Worm (Caenorhabditis elegans) whole organism, mixed stage, embryonic: ENCODE data around the gene R05H5.4.
"Not testable (repeated sequence)": the region's sequence is repeated elsewhere in the genome, so short reads cannot be mapped to it uniquely, and the experiment has no call there.

ENCODE experiments used
- M03D4.4 ChIP-seq: sonication (generic microtip); optimal IDR thresholded peaks from 2 replicates; lab custom pipeline; 2017; ENCODE audit warnings: mild to moderate bottlenecking, missing genetic modification characterization, missing compliant biosample characterization
- bed-3 ChIP-seq: fragments of 200-800 bp; sonication (Bioruptor generic); optimal IDR thresholded peaks from 3 replicates; lab custom pipeline; 2018; ENCODE audit warnings: mild to moderate bottlenecking, missing genetic modification characterization, moderate library complexity, missing compliant biosample characterization
- blmp-1 ChIP-seq: fragments of 150-350 bp; optimal IDR thresholded peaks from 2 replicates; lab custom pipeline; 2014; ENCODE audit warnings: missing biosample characterization, missing genetic modification characterization
- ceh-39 ChIP-seq: fragments of 150-350 bp; optimal IDR thresholded peaks from 2 replicates; lab custom pipeline; 2014; ENCODE audit warnings: missing biosample characterization, missing genetic modification characterization
- ceh-43 ChIP-seq: fragments of 200-800 bp; sonication (Bioruptor generic); optimal IDR thresholded peaks from 2 replicates; lab custom pipeline; 2018; ENCODE audit warnings: mild to moderate bottlenecking, missing genetic modification characterization, moderate library complexity, missing compliant biosample characterization
- ceh-83 ChIP-seq: fragments of 200-800 bp; sonication (Bioruptor generic); optimal IDR thresholded peaks from 2 replicates; lab custom pipeline; 2018; ENCODE audit warnings: mild to moderate bottlenecking, missing genetic modification characterization, missing compliant biosample characterization
- ces-1 ChIP-seq: fragments of 150-350 bp; optimal IDR thresholded peaks from 2 replicates; lab custom pipeline; 2014; ENCODE audit warnings: missing biosample characterization, missing genetic modification reagents, missing genetic modification characterization
- cnd-1 ChIP-seq: fragments of 200-800 bp; sonication (Bioruptor generic); optimal IDR thresholded peaks from 2 replicates; lab custom pipeline; 2018; ENCODE audit warnings: mild to moderate bottlenecking, missing genetic modification characterization, missing compliant biosample characterization
- drap-1 ChIP-seq: fragments of 200-800 bp; sonication (Bioruptor generic); optimal IDR thresholded peaks from 3 replicates; lab custom pipeline; 2018; ENCODE audit warnings: mild to moderate bottlenecking, missing genetic modification characterization, missing compliant biosample characterization
- elt-1 ChIP-seq: sonication (generic microtip); optimal IDR thresholded peaks from 2 replicates; lab custom pipeline; 2017; ENCODE audit warnings: missing genetic modification characterization, mild to moderate bottlenecking, missing compliant biosample characterization, antibody characterized with exemption, moderate library complexity, borderline replicate concordance; ENCODE audit not compliant: insufficient read depth
- elt-3 ChIP-seq: fragments of 150-350 bp; optimal IDR thresholded peaks from 2 replicates; lab custom pipeline; 2014; ENCODE audit warnings: missing biosample characterization, missing genetic modification characterization
- flh-1 ChIP-seq: fragments of 200-800 bp; sonication (Bioruptor generic); optimal IDR thresholded peaks from 2 replicates; lab custom pipeline; 2018; ENCODE audit warnings: mild to moderate bottlenecking, missing genetic modification characterization, moderate library complexity, missing compliant biosample characterization
- ham-2 ChIP-seq: fragments of 200-800 bp; sonication (Bioruptor generic); optimal IDR thresholded peaks from 2 replicates; lab custom pipeline; 2018; ENCODE audit warnings: mild to moderate bottlenecking, missing genetic modification characterization, missing compliant biosample characterization
- hlh-1 ChIP-seq: fragments of 150-350 bp; optimal IDR thresholded peaks from 2 replicates; lab custom pipeline; 2014; ENCODE audit warnings: missing biosample characterization, missing genetic modification reagents, missing genetic modification characterization
- lin-13 ChIP-seq: fragments of 150-350 bp; optimal IDR thresholded peaks from 2 replicates; lab custom pipeline; 2014; ENCODE audit warnings: missing biosample characterization, missing genetic modification characterization
- lin-32 ChIP-seq: fragments of 200-800 bp; sonication (Bioruptor generic); optimal IDR thresholded peaks from 2 replicates; lab custom pipeline; 2018; ENCODE audit warnings: mild to moderate bottlenecking, missing genetic modification characterization, missing compliant biosample characterization
- lsy-2 ChIP-seq: fragments of 150-350 bp; optimal IDR thresholded peaks from 2 replicates; lab custom pipeline; 2014; ENCODE audit warnings: missing biosample characterization, missing genetic modification characterization
- mab-5 ChIP-seq: fragments of 150-350 bp; optimal IDR thresholded peaks from 2 replicates; lab custom pipeline; 2014; ENCODE audit warnings: missing biosample characterization, missing genetic modification characterization
- mep-1 ChIP-seq: fragments of 150-350 bp; optimal IDR thresholded peaks from 2 replicates; lab custom pipeline; 2017; ENCODE audit warnings: missing biosample characterization, missing genetic modification reagents, missing genetic modification characterization, inconsistent platforms
- mls-2 ChIP-seq: sonication (generic microtip); optimal IDR thresholded peaks from 2 replicates; lab custom pipeline; 2016; ENCODE audit warnings: mild to moderate bottlenecking, missing genetic modification characterization, moderate library complexity, missing compliant biosample characterization
- nhr-12 ChIP-seq: fragments of 150-350 bp; optimal IDR thresholded peaks from 2 replicates; lab custom pipeline; 2014; ENCODE audit warnings: missing biosample characterization, missing genetic modification characterization
- nhr-2 ChIP-seq: fragments of 150-350 bp; optimal IDR thresholded peaks from 2 replicates; lab custom pipeline; 2014; ENCODE audit warnings: missing biosample characterization, missing genetic modification characterization
- nhr-237 ChIP-seq: fragments of 150-350 bp; optimal IDR thresholded peaks from 2 replicates; lab custom pipeline; 2014; ENCODE audit warnings: missing biosample characterization, missing genetic modification characterization
- nhr-28 ChIP-seq: fragments of 150-350 bp; optimal IDR thresholded peaks from 2 replicates; lab custom pipeline; 2014; ENCODE audit warnings: missing biosample characterization, missing genetic modification characterization
- nhr-76 ChIP-seq: sonication (generic microtip); optimal IDR thresholded peaks from 2 replicates; lab custom pipeline; 2017; ENCODE audit warnings: missing biosample characterization, missing genetic modification characterization
- pha-4 ChIP-seq: fragments of 150-350 bp; optimal IDR thresholded peaks from 2 replicates; lab custom pipeline; 2018; ENCODE audit warnings: missing biosample characterization, missing genetic modification reagents, missing genetic modification characterization
- sem-2 ChIP-seq: fragments of 200-800 bp; sonication (Bioruptor generic); optimal IDR thresholded peaks from 2 replicates; lab custom pipeline; 2018; ENCODE audit warnings: mild to moderate bottlenecking, missing genetic modification characterization, missing compliant biosample characterization
- snpc-4 ChIP-seq: fragments of 150-350 bp; optimal IDR thresholded peaks from 2 replicates; lab custom pipeline; 2014; ENCODE audit warnings: missing biosample characterization, missing genetic modification characterization
- sptf-1 ChIP-seq: sonication (generic microtip); optimal IDR thresholded peaks from 2 replicates; lab custom pipeline; 2017; ENCODE audit warnings: mild to moderate bottlenecking, missing genetic modification characterization, moderate library complexity, missing compliant biosample characterization
- tbx-8 ChIP-seq: fragments of 200-800 bp; sonication (Bioruptor generic); optimal IDR thresholded peaks from 2 replicates; lab custom pipeline; 2018; ENCODE audit warnings: mild to moderate bottlenecking, missing genetic modification characterization, moderate library complexity, missing compliant biosample characterization
- unc-120 ChIP-seq: sonication (generic microtip); optimal IDR thresholded peaks from 2 replicates; lab custom pipeline; 2017; ENCODE audit warnings: missing genetic modification characterization, missing compliant biosample characterization; ENCODE audit not compliant: poor library complexity, severe bottlenecking
- unc-39 ChIP-seq: fragments of 150-350 bp; optimal IDR thresholded peaks from 2 replicates; lab custom pipeline; 2014; ENCODE audit warnings: missing biosample characterization, missing genetic modification characterization
- unc-62 ChIP-seq: fragments of 150-350 bp; optimal IDR thresholded peaks from 2 replicates; lab custom pipeline; 2014; ENCODE audit warnings: missing biosample characterization, missing genetic modification reagents, missing genetic modification characterization
- zip-8 ChIP-seq: fragments of 150-350 bp; optimal IDR thresholded peaks from 2 replicates; lab custom pipeline; 2014; ENCODE audit warnings: missing biosample characterization, missing genetic modification characterization
- ztf-11 ChIP-seq: fragments of 150-350 bp; optimal IDR thresholded peaks from 2 replicates; lab custom pipeline; 2014; ENCODE audit warnings: missing biosample characterization, missing genetic modification characterization

R05H5.4 gene

ce11 chrII:10199906-10200305 lies at the start of gene R05H5.4:
TSS of gene R05H5.4 (minus strand) at chrII:10200006.
- TF ChIP-seq nhr-2 (no peak), ceh-39 (tag; lab: Kevin White, UChicago) (no peak), unc-39 (no peak), sem-2 (GFP tag; lab: Kevin White, UChicago) (no peak)

- TF ChIP-seq M03D4.4 (tag; lab: Kevin White, UChicago), result peak; percentile 73
- no peak for TF ChIP-seq nhr-76
- TF ChIP-seq hlh-1, result peak; percentile 38
- peak; percentile 78 for TF ChIP-seq drap-1 (GFP tag; lab: Kevin White, UChicago)
- TF ChIP-seq tbx-8, result peak; percentile 12
- peak; percentile 54 for TF ChIP-seq bed-3 (GFP tag; lab: Kevin White, UChicago)
- TF ChIP-seq ceh-43 (GFP tag; lab: Kevin White, UChicago), result no peak
- peak; percentile 71 for TF ChIP-seq ztf-11
- peak; percentile 23 for TF ChIP-seq unc-62 (GFP tag; lab: Kevin White, UChicago)
- TF ChIP-seq snpc-4 (tag; lab: Kevin White, UChicago), result no peak
- TF ChIP-seq nhr-2, result no peak
- peak; percentile 83 for TF ChIP-seq lin-13 (tag; lab: Kevin White, UChicago)
- TF ChIP-seq ceh-39 (tag; lab: Kevin White, UChicago), result no peak
- TF ChIP-seq nhr-237 (tag; lab: Kevin White, UChicago), result peak; percentile 69
- no peak for TF ChIP-seq flh-1 (GFP tag; lab: Kevin White, UChicago)
- no peak for TF ChIP-seq zip-8 (tag; lab: Kevin White, UChicago)
- peak; percentile 62 for TF ChIP-seq lsy-2 (tag; lab: Kevin White, UChicago)
- TF ChIP-seq pha-4 (tag; lab: Kevin White, UChicago), result peak; percentile 15
- TF ChIP-seq mep-1 (tag; lab: Kevin White, UChicago), result peak; percentile 87
- TF ChIP-seq elt-1, result no peak
- TF ChIP-seq elt-3, result no peak
- TF ChIP-seq ham-2 (GFP tag; lab: Kevin White, UChicago), result peak; percentile 3
- peak; percentile 67 for TF ChIP-seq lin-32
- TF ChIP-seq unc-120, result peak; percentile 58
- no peak for TF ChIP-seq nhr-12 (tag; lab: Kevin White, UChicago)
- TF ChIP-seq blmp-1 (tag; lab: Kevin White, UChicago), result no peak
- TF ChIP-seq ces-1 (GFP tag; lab: Kevin White, UChicago), result peak; percentile 79
- TF ChIP-seq sem-2 (GFP tag; lab: Kevin White, UChicago), result peak; percentile 24
- no peak for TF ChIP-seq unc-39
- peak; percentile 71 for TF ChIP-seq cnd-1
- no peak for TF ChIP-seq mab-5 (tag; lab: Kevin White, UChicago)
- TF ChIP-seq nhr-28 (tag; lab: Kevin White, UChicago), result no peak
- no peak for TF ChIP-seq ceh-83 (GFP tag; lab: Kevin White, UChicago)
- TF ChIP-seq mls-2 (tag; lab: Kevin White, UChicago), result peak; percentile 80
- peak; percentile 92 for TF ChIP-seq sptf-1 (tag; lab: Kevin White, UChicago)
These were observed 48.7 kb upstream of the R05H5.4 start, which contains the start of gene atad-3 for ce11 chrII:10248355-10249041. TSS of gene atad-3 (plus strand) at chrII:10248991.

- TF ChIP-seq hlh-1; ceh-43 (GFP tag; lab: Kevin White, UChicago); ztf-11: not testable (repeated sequence)
- TF ChIP-seq, all 35 proteins: peak for 0; not testable (repeated sequence) for 35
These were observed 47.9 kb upstream of the R05H5.4 start, which contains the start of gene nrde-2 for ce11 chrII:10247594-10248283. TSS of gene nrde-2 (minus strand) at chrII:10247638.
